Fruit fly (Drosophila melanogaster): Measurements from ENCODE around the gene CG18268.

DNA sequence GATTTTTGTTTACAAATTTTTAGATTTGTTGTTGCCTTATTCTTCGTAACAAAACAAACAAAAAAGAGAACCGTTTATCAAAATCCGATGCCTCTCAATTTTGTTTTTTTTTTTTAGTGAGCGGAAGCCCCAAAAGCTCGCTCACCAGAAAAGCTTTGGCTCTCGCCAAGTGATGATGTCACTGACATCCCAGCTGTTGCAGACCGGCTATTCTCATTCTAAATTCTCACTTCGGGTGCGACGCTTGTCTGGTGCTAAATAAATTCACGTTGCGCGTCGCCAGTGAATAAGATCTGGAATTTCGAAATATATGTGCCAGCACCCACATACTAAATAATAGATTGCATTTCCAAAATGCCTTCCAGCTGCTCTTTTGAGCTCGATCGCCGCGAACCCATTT is 10.4 kb downstream of the CG18268 start, which contains the start of gene CG2641:
- TF ChIP-seq Clk (GFP tag; optimal IDR thresholded peaks at IDR 0.05) (no peak), CG11617 (GFP tag; optimal IDR thresholded peaks at IDR 0.05) (peak; percentile 73), CG33017 (tag; optimal IDR thresholded peaks at IDR 0.05) (peak; percentile 85), toe (GFP tag; optimal IDR thresholded peaks at IDR 0.05) (peak; percentile 45), kay (GFP tag; ENCODE audit: borderline replicate concordance) (peak; percentile 98)
